Worm (Caenorhabditis elegans): ENCODE measurements around the gene F54B11.11.

DNA sequence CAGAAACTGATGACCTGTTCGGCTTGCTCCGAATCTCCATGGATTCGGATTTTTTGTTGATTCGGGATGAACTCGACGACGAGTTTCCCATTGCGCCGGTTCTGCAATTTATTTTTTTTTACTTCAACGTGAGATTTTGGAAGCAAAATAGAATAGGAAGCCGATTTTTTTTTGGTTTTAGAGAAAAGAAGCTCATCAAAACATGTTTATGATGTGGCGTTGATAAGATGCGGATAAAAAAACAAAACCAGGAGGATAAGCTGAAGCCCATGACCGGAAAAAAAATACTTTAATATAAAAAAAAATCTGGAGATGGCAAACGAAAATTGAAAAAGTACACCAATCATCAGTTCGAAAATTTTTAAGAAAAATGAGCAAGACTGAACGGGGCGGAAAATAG lies 22.5 kb upstream of the F54B11.11 start, which contains the start of gene glb-20:
- no peak for TF ChIP-seq ama-1 (optimal IDR thresholded peaks at IDR 0.05)
- TF ChIP-seq nhr-12 (tag; optimal IDR thresholded peaks at IDR 0.05): no peak
- no peak for TF ChIP-seq lin-13 (GFP tag; optimal IDR thresholded peaks at IDR 0.05)
- no peak for TF ChIP-seq nhr-84 (tag; optimal IDR thresholded peaks at IDR 0.05)
- TF ChIP-seq nhr-237 (tag; optimal IDR thresholded peaks at IDR 0.05): no peak
- TF ChIP-seq dpl-1 (GFP tag; optimal IDR thresholded peaks at IDR 0.05): no peak
- no peak for TF ChIP-seq pax-3 (tag; optimal IDR thresholded peaks at IDR 0.05)
- no peak for TF ChIP-seq C34B4.2 (tag; optimal IDR thresholded peaks at IDR 0.05)
- no peak for TF ChIP-seq zip-4 (GFP tag; optimal IDR thresholded peaks at IDR 0.05)
- TF ChIP-seq nhr-90 (tag; optimal IDR thresholded peaks at IDR 0.05; ENCODE audit: poor library complexity): no peak
